Fruit fly (Drosophila melanogaster) S2 (cell line): ENCODE measurements around the gene CG6443.

ENCODE experiments used
- CG8478 ChIP-seq: fragments of >200 bp; optimal IDR thresholded peaks from 2 replicates; lab custom pipeline; 2018
- CTCF ChIP-seq, 2 experiments: fragments of >200 bp; optimal IDR thresholded peaks; 2 replicates each; lab custom pipeline; 2018

CG6443 gene

DNA sequence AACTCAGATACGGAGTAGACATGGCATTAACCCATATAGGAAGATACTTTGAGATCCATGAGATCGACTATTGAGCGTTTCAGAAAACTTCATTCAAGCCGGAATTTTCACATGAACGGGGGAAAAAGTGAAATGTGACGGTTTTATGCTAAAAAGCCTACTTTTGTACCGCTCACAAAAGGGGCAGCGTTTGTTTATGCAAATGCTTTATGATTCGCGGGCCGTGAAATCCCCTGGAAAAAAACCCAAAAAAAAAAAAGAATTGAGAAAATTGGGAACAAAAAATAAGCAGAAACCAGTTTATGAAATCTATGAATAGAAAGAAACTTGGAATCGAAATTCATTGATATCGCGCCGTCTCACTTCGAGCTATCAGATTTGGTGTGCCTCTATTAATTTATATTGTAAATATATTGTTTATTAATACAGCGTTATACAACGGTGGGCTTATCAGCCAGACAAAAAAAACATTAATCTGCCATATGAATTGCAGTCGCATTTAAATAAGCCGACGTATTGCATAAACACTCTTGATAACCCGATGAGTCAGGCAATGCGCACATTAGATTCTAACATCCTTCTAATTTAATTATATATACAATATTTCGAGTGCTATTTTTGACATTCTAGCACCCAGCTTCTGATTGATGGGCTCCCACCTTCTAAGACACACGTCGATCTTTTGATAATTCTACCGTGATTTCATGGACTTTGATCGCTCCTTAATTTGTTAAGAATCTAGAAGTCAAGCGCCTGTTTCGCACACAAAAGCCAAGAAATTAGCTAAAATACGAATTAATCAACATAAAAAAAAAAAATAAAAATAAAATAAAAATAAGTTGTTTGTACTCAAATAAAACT, 21.1 kb downstream of the CG6443 start:
- no peak for TF ChIP-seq CG8478 (lab: Kevin White, UChicago)
- no peak for TF ChIP-seq CTCF (optimal IDR thresholded peaks at IDR 0.05; lab: Kevin White, UChicago)

DNA sequence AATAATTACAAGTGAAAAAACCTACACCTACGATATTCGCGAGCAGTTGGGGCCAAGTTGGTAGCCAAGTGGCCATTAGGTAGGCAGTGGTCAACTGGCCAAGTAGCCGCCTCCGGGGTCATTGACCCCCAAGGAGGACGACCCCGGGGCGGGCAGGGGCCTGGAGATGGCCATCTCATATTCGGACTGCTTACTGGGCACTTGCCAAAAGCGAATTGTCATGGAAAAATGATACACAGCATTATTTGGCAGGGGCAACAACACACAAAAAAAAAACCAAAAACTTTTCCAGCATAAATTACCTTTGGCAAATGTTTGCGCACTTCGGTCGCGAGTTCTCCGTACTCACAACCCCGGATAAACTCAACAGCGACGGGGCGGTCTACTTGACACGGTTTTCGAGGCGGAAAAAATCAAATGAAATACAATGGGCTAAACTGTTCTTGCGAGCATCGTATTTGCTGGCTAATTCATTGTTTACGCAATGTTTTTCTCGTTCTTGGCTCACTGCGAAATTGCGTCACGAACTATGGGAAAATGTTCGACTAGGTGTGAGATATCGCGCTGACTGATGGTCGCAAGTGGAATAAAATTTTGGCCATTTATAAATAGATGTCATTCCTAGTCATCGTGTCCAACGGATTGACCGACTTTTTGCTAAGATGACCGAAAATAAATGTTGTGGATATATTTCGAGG, 22.3 kb downstream of the CG6443 start:
- TF ChIP-seq CG8478 (lab: Kevin White, UChicago) (no peak), CTCF (optimal IDR thresholded peaks at IDR 0.05; lab: Kevin White, UChicago) (no peak)

DNA sequence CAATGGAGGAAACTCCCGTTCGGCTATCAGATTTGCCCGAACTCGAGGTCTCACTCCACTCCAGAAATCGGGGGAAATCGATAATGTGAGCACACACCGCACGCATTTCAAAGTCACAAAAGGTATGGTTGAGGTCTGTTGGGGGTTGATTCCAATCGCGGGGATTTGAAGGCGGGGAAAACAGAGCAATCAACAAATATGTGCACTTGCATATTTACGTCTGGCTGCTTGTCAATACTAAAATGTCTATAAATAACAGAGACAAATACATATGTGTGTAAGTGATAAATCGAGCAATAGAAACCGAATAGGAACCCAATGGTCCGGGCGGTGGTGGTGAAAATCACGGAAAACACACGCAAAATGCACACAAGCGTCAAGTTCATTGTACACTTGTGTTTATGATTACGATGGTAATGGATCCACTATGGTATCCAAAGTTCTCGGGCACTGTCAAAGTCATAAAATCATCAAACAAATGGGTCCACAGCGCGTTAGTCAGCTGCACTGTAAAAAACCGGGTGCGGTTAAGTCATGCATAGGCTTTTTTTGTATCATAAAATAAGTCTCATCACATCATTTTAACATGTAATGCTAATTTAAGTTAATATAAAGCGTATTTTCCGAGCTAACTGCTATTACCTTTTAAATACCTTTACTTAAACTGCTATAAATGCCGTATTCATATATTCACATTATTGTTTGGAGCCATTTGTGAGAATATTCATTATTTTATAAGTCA, 23.3 kb downstream of the CG6443 start:
- TF ChIP-seq CTCF (optimal IDR thresholded peaks at IDR 0.05; lab: Kevin White, UChicago) = no peak
- no peak for TF ChIP-seq CG8478 (lab: Kevin White, UChicago)

DNA sequence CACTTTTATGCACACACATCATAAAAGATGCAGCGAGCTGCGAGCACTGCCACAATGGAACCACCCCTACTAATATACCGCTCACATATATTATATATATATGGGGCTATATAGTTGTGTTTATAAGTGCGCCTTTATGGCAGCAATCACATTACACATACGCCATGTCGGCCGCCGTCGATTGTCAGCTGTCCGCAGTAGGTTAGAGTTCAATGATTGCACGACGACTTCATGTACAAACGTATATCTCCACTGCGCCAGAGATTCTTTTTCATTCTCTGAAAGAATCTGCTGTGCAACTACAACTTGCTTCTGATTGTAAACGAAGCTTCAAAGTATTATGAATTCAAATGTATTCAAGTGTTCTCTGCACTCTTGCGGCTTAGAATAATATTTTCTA, 23.9 kb downstream of the CG6443 start:
- no peak for TF ChIP-seq CTCF (optimal IDR thresholded peaks at IDR 0.05; lab: Kevin White, UChicago)
- TF ChIP-seq CG8478 (lab: Kevin White, UChicago) = no peak

DNA sequence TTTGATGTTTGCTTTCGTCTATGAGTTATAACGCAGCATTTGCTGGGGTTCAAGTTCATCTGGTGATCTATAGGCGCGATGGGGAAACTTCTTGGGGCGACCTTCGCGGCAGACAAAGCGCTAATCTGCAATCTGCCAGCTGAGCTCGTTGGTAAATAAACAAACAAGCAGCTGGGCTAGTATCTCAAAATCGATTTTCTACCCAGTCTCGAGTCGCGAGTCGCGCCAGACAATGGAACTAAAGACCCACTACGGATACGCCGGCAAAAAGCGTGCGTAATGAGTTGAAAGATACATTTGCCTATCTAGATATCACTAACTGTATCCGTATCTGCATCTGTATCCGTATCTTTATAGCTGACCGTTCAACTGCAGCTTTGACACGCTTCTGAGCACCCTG, 24.8 kb downstream of the CG6443 start:
- TF ChIP-seq CG8478 (lab: Kevin White, UChicago) (no peak), CTCF (optimal IDR thresholded peaks at IDR 0.05; lab: Kevin White, UChicago) (no peak)

DNA sequence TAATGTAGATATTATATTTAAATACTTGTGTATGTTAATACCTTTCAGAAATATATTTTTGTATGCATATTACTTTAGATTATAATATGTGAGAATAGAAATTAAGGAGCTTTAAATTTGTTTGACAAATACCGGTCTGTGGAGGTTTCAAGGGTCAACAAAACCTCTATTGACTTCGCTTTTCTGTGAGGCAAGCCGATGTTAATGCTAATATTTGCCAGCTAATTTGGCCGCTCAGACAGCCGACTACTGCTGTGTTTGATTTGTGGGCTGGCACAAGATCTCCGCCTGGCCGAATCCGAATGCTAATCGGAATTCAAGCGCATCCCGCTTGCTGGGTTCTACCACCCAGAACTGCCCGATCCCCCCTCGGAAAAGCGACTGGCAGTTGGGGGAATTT, 25.8 kb downstream of the CG6443 start:
- TF ChIP-seq CTCF (optimal IDR thresholded peaks at IDR 0.05; lab: Kevin White, UChicago) = no peak
- TF ChIP-seq CG8478 (lab: Kevin White, UChicago) = no peak

DNA sequence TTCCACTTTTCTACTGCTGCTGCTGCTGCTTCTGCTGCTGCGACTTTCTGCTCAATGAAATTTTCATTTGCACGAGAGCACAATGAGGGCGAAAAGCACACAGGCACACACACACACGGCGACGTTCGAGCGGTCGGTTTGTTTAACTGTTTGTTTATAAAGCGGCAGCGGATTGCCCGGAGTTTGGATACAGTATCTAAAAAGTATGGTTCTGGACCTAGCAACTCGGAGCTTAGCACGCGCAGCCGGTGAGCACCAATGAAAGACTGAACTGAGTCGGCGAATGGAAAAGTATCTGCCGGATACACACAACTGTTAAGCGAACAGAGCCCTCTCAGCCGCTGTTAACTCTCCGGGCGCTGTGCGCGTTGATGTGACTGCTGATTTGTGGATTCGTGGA, 27.3 kb downstream of the CG6443 start, which contains the start of gene CG17124:
TSS of gene CG17124 (minus strand) at position 277 of the 400 bp plus-strand sequence.
- no peak for TF ChIP-seq CG8478 (lab: Kevin White, UChicago)
- TF ChIP-seq CTCF (optimal IDR thresholded peaks at IDR 0.05; lab: Kevin White, UChicago) = no peak

DNA sequence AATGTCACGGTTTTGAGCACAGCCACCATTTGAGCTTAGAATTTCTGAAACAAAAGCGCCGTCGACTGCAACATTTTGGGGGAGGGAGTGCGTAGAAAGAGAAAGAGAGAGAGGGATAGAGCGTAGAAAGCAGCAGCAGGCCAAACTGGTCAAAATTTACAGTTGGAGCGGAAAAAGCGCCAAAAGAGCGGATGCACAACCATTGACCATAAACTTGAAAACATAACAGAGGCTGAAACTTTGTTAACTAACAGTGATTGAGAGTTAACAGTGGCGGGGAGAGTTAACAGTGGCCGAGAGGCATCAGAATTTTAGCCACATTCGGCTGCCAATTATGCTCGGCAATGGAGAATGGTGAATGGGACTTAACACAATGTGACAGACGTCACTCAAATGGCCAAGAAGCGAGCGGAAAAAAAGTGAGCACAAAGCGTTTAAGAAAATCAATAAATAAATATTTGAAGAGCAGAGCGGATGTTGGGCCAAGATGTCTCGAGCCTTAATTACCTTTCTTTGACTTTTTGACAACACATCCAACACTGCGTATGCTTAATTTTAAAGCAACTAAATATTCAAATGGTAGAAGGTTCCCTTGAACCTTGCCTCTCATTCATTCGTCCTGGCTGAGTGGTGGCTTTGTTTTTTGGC, 28.4 kb downstream of the CG6443 start:
- TF ChIP-seq CTCF (optimal IDR thresholded peaks at IDR 0.05; lab: Kevin White, UChicago) = no peak
- no peak for TF ChIP-seq CG8478 (lab: Kevin White, UChicago)

DNA sequence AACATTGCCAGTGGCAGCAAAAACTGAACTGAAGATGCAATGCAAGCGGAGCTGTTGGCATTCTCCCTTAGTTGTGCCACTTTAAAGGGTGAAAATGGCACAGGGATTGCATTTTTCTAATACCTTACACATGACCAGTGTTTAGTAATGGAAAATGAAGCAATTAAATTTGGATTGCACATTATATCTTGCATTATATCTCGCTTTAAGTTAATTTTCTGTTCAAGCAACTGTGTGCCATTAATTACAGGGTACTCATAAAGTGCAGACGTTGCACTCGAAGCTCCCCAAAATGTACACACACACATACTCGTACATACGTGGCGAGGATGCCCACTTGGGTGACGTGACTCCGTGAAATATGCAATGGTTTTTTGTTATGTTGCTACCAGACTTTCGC, 30.8 kb downstream of the CG6443 start:
- no peak for TF ChIP-seq CG8478 (lab: Kevin White, UChicago)

DNA sequence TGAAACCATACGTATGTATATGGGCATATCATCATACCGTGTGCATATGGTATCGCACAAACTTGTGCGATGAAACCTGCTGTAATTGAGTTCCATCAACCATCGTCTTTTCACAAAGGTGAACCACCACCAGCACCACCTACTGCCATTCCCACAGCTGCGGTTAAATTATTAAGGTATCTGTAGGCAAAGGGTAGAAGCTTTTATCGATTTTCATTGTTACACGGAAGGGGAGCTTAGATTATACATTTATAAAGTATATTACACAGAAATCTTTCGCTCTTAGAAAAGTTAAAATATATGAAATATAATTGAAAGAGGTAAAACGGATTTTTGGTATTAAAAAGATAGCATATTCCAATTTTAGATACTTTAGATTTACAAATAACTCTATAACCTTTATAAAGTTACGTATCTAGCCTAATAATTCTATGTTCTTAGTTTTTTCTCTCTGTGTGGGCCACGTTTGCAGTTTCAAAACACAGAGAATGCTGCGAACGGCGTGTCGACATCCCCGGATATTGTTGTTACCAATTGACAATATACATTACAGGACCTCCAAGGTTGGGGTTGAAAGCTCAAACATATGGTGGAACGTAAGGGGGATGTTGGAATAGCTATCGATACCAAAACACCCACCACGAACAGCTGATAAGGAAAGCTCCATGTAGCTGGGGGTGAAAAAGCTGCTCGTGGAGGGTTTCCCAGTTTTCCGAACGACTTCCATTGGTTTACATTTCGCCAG, 31.8 kb downstream of the CG6443 start, which contains the start of gene CG6495:
TSS of gene CG6495 (plus strand) at position 695 of the 745 bp plus-strand sequence.
- TF ChIP-seq CTCF (optimal IDR thresholded peaks at IDR 0.05; lab: Kevin White, UChicago) = no peak

DNA sequence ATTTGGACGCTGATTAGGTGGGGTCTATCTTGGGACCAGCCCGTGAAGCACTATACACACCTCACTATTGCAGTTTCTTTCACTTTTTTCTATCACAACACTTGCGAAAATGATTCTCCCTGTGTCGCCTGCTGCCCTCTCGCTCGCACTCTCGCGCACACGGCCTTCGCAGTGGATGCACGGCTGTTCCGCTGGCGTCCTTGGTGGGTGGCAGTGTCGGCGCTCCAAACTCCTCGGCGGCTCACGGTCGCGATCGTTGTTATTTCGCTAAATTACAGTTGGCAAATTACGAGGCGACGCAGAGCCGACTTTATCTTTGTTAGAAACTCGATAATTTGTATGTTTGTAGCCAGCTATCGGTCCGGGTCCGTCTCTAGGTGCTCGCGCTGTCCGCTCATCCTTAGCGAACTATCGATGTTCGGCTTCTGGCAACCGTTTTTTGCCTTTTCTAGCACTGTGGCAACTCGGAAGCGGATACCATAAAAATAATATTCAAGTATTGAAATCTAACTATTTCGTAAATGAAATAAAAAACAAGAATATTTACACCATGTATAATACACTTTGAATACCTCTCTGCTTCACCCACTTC, 38.9 kb downstream of the CG6443 start, which contains the start of gene Ubc2:
TSS of gene Ubc2 (minus strand) at position 410 of the 592 bp plus-strand sequence.
- TF ChIP-seq CTCF (optimal IDR thresholded peaks at IDR 0.05; lab: Kevin White, UChicago) (peak in 1 of 2 experiments; percentile 28), CG8478 (lab: Kevin White, UChicago) (no peak)

DNA sequence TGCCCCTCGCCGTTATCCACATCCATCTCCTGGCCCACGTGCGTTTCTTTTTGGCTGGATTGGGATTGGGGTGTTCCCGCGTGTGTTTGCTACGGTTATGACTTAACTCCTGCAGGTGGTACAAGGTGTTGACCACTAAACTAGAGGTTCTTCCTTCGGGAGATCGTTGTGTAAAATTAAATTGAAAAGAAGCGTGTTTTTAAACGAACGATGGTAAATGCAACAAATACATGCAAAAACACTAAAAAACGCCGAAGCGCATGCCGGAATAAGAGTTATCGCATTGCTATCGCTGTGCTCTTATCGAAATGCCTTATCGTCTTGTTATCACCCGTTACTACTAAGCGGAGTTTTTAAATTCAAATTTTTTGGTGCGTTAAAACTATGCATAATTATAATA, 40.9 kb downstream of the CG6443 start, which contains the start of gene CG6724:
TSS of gene CG6724 (minus strand) at position 245 of the 400 bp plus-strand sequence.
- TF ChIP-seq CTCF (optimal IDR thresholded peaks at IDR 0.05; lab: Kevin White, UChicago) = no peak
- no peak for TF ChIP-seq CG8478 (lab: Kevin White, UChicago)

DNA sequence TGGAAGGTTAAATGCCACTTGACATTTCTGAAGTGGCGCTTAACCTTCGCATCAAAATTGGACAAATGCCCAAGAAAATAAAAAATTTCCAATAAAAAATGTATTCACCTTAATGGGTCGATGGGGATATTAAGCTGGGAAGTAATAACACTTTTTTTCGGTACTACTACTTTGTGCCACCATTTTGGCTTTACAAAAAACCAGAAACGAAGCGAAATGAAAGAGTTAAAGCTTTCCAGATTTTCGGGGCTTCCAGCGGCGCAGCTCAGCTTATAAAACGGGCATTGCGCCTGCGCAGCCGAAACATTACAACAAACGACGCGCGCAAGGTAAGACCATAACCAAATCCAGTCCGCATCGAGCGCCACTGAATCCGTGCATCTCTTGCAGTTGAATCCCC, 41.8 kb downstream of the CG6443 start, which contains the start of gene CG17127:
TSS of gene CG17127 (plus strand) at position 301 of the 400 bp plus-strand sequence.
- TF ChIP-seq CTCF (optimal IDR thresholded peaks at IDR 0.05; lab: Kevin White, UChicago) (no peak), CG8478 (lab: Kevin White, UChicago) (no peak)
